Fruit fly (Drosophila melanogaster): Measurements from ENCODE around the gene CG7573.
A peak's percentile ranks its signal among the peaks of the same experiment; 100 is the strongest.

Gene CG7573

DNA sequence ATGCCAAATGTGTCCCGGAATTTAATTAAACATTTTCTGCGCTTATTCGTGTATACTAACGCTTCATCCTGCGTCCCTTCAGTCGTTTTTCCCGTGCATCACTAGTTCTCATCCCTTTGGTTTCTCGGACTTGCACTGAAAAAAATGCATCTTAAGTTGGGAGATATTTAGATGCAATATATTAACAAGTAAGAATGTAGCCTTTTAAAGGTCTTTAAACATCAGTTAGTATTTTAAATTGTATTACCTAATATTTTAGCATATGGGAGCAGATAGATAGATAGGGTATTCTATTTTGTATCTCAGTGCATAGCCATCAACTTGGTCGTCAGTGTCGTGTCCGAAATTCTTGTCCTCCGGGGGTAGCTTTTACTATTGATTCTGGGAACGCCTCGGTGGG, 22.4 kb downstream of the CG7573 start (continued):
- TF ChIP-seq CG9727 (GFP tag; optimal IDR thresholded peaks at IDR 0.05) (peak; percentile 64), CG13424 (tag; optimal IDR thresholded peaks at IDR 0.05) (peak; percentile 46), ind (GFP tag; optimal IDR thresholded peaks at IDR 0.05) (peak; percentile 37), danr (GFP tag; IDR thresholded peaks at IDR 0.05) (no peak), fd96Cb (tag; optimal IDR thresholded peaks at IDR 0.05) (peak; percentile 65), CG15269 (tag; optimal IDR thresholded peaks at IDR 0.05) (peak; percentile 43), Antp (GFP tag; optimal IDR thresholded peaks at IDR 0.05) (peak; percentile 15), Nf-YA (GFP tag; IDR thresholded peaks at IDR 0.05) (no peak), dpn (GFP tag; optimal IDR thresholded peaks at IDR 0.05) (peak; percentile 46 to 56), CG2678 (tag; optimal IDR thresholded peaks at IDR 0.05) (peak; percentile 66), CG18764 (GFP tag; optimal IDR thresholded peaks at IDR 0.05) (peak; percentile 20), mam (GFP tag; optimal IDR thresholded peaks at IDR 0.05) (peak; percentile 4), CG10209 (GFP tag; optimal IDR thresholded peaks at IDR 0.05) (peak; percentile 45), slbo (GFP tag; IDR thresholded peaks at IDR 0.05) (peak; percentile 27; the same call in 1 of the 2 replicates), pho (GFP tag; optimal IDR thresholded peaks at IDR 0.05) (no peak), CG15601 (tag; optimal IDR thresholded peaks at IDR 0.05) (peak; percentile 46), CG2875 (GFP tag; optimal IDR thresholded peaks at IDR 0.05) (peak; percentile 24), CG2129 (GFP tag; IDR thresholded peaks at IDR 0.05; ENCODE audit: partially characterized antibody) (no peak), ERR (GFP tag; optimal IDR thresholded peaks at IDR 0.05) (no peak), CG2120 (GFP tag; optimal IDR thresholded peaks at IDR 0.05) (peak; percentile 31), CG10979 (tag; optimal IDR thresholded peaks at IDR 0.05) (peak; percentile 78), onecut (GFP tag; IDR thresholded peaks at IDR 0.05) (peak; percentile 43), dmrt11E (tag; optimal IDR thresholded peaks at IDR 0.05) (peak; percentile 80), Aef1 (GFP tag; IDR thresholded peaks at IDR 0.05) (no peak; the same call in 2 of the 3 replicates), CG18262 (tag; optimal IDR thresholded peaks at IDR 0.05) (peak; percentile 75), Hey (tag; optimal IDR thresholded peaks at IDR 0.05) (no peak), CG10366 (GFP tag; IDR thresholded peaks at IDR 0.05) (peak; percentile 21; the same call in 1 of the 2 replicates), CG17568 (GFP tag; optimal IDR thresholded peaks at IDR 0.05) (peak; percentile 52), pnt (GFP tag; optimal IDR thresholded peaks at IDR 0.05) (peak; percentile 11), prd (optimal IDR thresholded peaks at IDR 0.05) (no peak), prd (GFP tag; IDR thresholded peaks at IDR 0.05) (peak; percentile 59; the same call in 2 of the 3 replicates), CG11696 (GFP tag; IDR thresholded peaks at IDR 0.05) (0 out of 2 replicates have a peak, but pooled peaks have one; percentile 47), CG34422 (GFP tag; IDR thresholded peaks at IDR 0.05) (0 out of 3 replicates have a peak, but pooled peaks have one; percentile 31), CG17829 (tag; optimal IDR thresholded peaks at IDR 0.05) (peak; percentile 62), Med (GFP tag) (peak; percentile 77), kah (GFP tag; optimal IDR thresholded peaks at IDR 0.05) (no peak), Atf-2 (GFP tag; optimal IDR thresholded peaks at IDR 0.05) (peak; percentile 2), CG8359 (GFP tag; optimal IDR thresholded peaks at IDR 0.05; ENCODE audit: borderline replicate concordance) (peak; percentile 32), ase (GFP tag; IDR thresholded peaks at IDR 0.05) (0 out of 3 replicates have a peak, but pooled peaks have one; percentile 21), HLH3B (GFP tag; IDR thresholded peaks at IDR 0.05) (0 out of 2 replicates have a peak, but pooled peaks have one; percentile 41), Ets97D (GFP tag; optimal IDR thresholded peaks at IDR 0.05) (no peak), CG14050 (GFP tag; IDR thresholded peaks at IDR 0.05) (0 out of 3 replicates have a peak, but pooled peaks have one; percentile 22), CG18476 (GFP tag; optimal IDR thresholded peaks at IDR 0.05) (peak; percentile 26), corto (GFP tag; optimal IDR thresholded peaks at IDR 0.05) (no peak), MTF-1 (GFP tag; optimal IDR thresholded peaks at IDR 0.05; ENCODE audit: borderline replicate concordance) (peak; percentile 21), Sry-β (GFP tag; optimal IDR thresholded peaks at IDR 0.05) (peak; percentile 0), Sox100B (GFP tag; optimal IDR thresholded peaks at IDR 0.05) (peak; percentile 31), az2 (GFP tag; optimal IDR thresholded peaks at IDR 0.05) (peak; percentile 34), CG12942 (GFP tag; optimal IDR thresholded peaks at IDR 0.05) (peak; percentile 13), CG2199 (GFP tag; IDR thresholded peaks at IDR 0.05) (peak; percentile 58; the same call in 1 of the 3 replicates)

Data from whole organism, embryonic.